Fruit fly (Drosophila melanogaster) whole organism, prepupa: ENCODE data around the gene CG8219.

Experiments
- CG10631 ChIP-seq: fragments of 200-800 bp; sonication (Bioruptor generic); optimal IDR thresholded peaks from 2 replicates; lab custom pipeline; 2016; ENCODE audit warnings: missing biosample characterization, missing genetic modification characterization
- CG10669 ChIP-seq: fragments of 200-800 bp; sonication (Bioruptor generic); optimal IDR thresholded peaks from 3 replicates; lab custom pipeline; 2018; ENCODE audit warnings: missing biosample characterization, mild to moderate bottlenecking, missing genetic modification characterization, moderate library complexity
- CG11294 ChIP-seq: fragments of 200-800 bp; sonication (Bioruptor generic); IDR thresholded peaks from 2 replicates; pipeline ENCODE4 v1.3.6; 2022; ENCODE audit warnings: missing biosample characterization, missing genetic modification characterization
- CG11902 ChIP-seq: fragments of 200-800 bp; sonication (Bioruptor generic); optimal IDR thresholded peaks from 3 replicates; lab custom pipeline; 2016; ENCODE audit warnings: missing biosample characterization, missing genetic modification characterization
- CG15336 ChIP-seq: fragments of 200-800 bp; sonication (Bioruptor generic); IDR thresholded peaks from 2 replicates; pipeline ENCODE4 v1.3.6; 2022; ENCODE audit warnings: missing biosample characterization, missing genetic modification characterization
- CG16779 ChIP-seq: fragments of 200-800 bp; sonication (Bioruptor generic); optimal IDR thresholded peaks from 3 replicates; lab custom pipeline; 2017; ENCODE audit warnings: missing biosample characterization, mild to moderate bottlenecking, missing genetic modification characterization
- CG31627 ChIP-seq: fragments of 200-800 bp; sonication (Bioruptor generic); optimal IDR thresholded peaks from 3 replicates; lab custom pipeline; 2016; ENCODE audit warnings: missing biosample characterization, missing genetic modification characterization
- CG34406 ChIP-seq: fragments of 200-800 bp; sonication (Bioruptor generic); optimal IDR thresholded peaks from 3 replicates; lab custom pipeline; 2016; ENCODE audit warnings: missing biosample characterization, missing genetic modification characterization
- CG3919 ChIP-seq: fragments of 200-800 bp; sonication (Bioruptor generic); optimal IDR thresholded peaks from 3 replicates; lab custom pipeline; 2016; ENCODE audit warnings: missing biosample characterization, missing genetic modification characterization
- CG4318 ChIP-seq: fragments of 200-800 bp; sonication (Bioruptor generic); optimal IDR thresholded peaks from 3 replicates; lab custom pipeline; 2017; ENCODE audit warnings: missing biosample characterization, mild to moderate bottlenecking, missing genetic modification characterization
- CG6163 ChIP-seq: fragments of 200-800 bp; sonication (Bioruptor generic); IDR thresholded peaks from 3 replicates; pipeline ENCODE4 v1.3.6; 2022; ENCODE audit warnings: missing biosample characterization, missing genetic modification characterization
- CG6276 ChIP-seq: fragments of 200-800 bp; sonication (Bioruptor generic); optimal IDR thresholded peaks from 2 replicates; lab custom pipeline; 2017; ENCODE audit warnings: missing biosample characterization, mild to moderate bottlenecking, missing genetic modification characterization
- CG6792 ChIP-seq: fragments of 200-800 bp; sonication (Bioruptor generic); optimal IDR thresholded peaks from 3 replicates; lab custom pipeline; 2016; ENCODE audit warnings: missing biosample characterization, missing genetic modification characterization
- CG6808 ChIP-seq: fragments of 200-800 bp; sonication (Bioruptor generic); optimal IDR thresholded peaks from 3 replicates; lab custom pipeline; 2017; ENCODE audit warnings: missing biosample characterization, missing genetic modification characterization, mild to moderate bottlenecking, moderate library complexity, missing genetic modification reagents
- CG6854 ChIP-seq: fragments of 200-800 bp; sonication (Bioruptor generic); optimal IDR thresholded peaks from 2 replicates; lab custom pipeline; 2017; ENCODE audit warnings: missing biosample characterization, mild to moderate bottlenecking, missing genetic modification characterization
- CG8632 ChIP-seq: fragments of 200-800 bp; sonication (Bioruptor generic); optimal IDR thresholded peaks from 3 replicates; lab custom pipeline; 2016; ENCODE audit warnings: missing biosample characterization, missing genetic modification characterization
- CG9139 ChIP-seq: fragments of 200-800 bp; sonication (Bioruptor generic); optimal IDR thresholded peaks from 3 replicates; lab custom pipeline; 2017; ENCODE audit warnings: missing biosample characterization, mild to moderate bottlenecking, missing genetic modification characterization
- Eip75B ChIP-seq: fragments of 200-800 bp; sonication (Bioruptor generic); optimal IDR thresholded peaks from 3 replicates; lab custom pipeline; 2016; ENCODE audit warnings: missing biosample characterization, missing genetic modification characterization
- Eip78C ChIP-seq: fragments of 200-800 bp; sonication (Bioruptor generic); peaks from one replicate; lab custom pipeline; 2016; ENCODE audit warnings: missing biosample characterization, missing genetic modification characterization
- Eip93F ChIP-seq: fragments of 200-800 bp; sonication (Bioruptor generic); optimal IDR thresholded peaks from 2 replicates; lab custom pipeline; 2016; ENCODE audit warnings: missing biosample characterization, mild to moderate bottlenecking, missing genetic modification characterization
- Ets21C ChIP-seq: fragments of 200-800 bp; sonication (Bioruptor generic); optimal IDR thresholded peaks from 3 replicates; lab custom pipeline; 2016; ENCODE audit warnings: missing biosample characterization, missing genetic modification characterization
- Gug ChIP-seq: fragments of 200-800 bp; sonication (Bioruptor generic); IDR thresholded peaks from 2 replicates; pipeline ENCODE4 v1.3.6; 2022; ENCODE audit warnings: missing biosample characterization, missing genetic modification characterization
- Hr38 ChIP-seq: sonication (Bioruptor generic); optimal IDR thresholded peaks from 2 replicates; lab custom pipeline; 2016; ENCODE audit warnings: missing biosample characterization, missing genetic modification characterization
- OdsH ChIP-seq: fragments of 200-800 bp; sonication (Bioruptor generic); optimal IDR thresholded peaks from 3 replicates; lab custom pipeline; 2016; ENCODE audit warnings: missing biosample characterization, missing genetic modification characterization
- Smox ChIP-seq: fragments of 200-800 bp; sonication (Bioruptor generic); optimal IDR thresholded peaks from 3 replicates; lab custom pipeline; 2016; ENCODE audit warnings: missing biosample characterization, missing genetic modification characterization
- Sox102F ChIP-seq: fragments of 200-800 bp; sonication (Bioruptor generic); optimal IDR thresholded peaks from 2 replicates; lab custom pipeline; 2016; ENCODE audit warnings: missing biosample characterization, mild to moderate bottlenecking, missing genetic modification characterization
- Sox15 ChIP-seq: fragments of 200-800 bp; sonication (Bioruptor generic); optimal IDR thresholded peaks from 3 replicates; lab custom pipeline; 2016; ENCODE audit warnings: missing biosample characterization, missing genetic modification characterization
- achi ChIP-seq: fragments of 200-800 bp; sonication (Bioruptor generic); optimal IDR thresholded peaks from 3 replicates; lab custom pipeline; 2016; ENCODE audit warnings: missing biosample characterization, missing genetic modification characterization
- acj6 ChIP-seq: fragments of 200-800 bp; sonication (Bioruptor generic); optimal IDR thresholded peaks from 3 replicates; lab custom pipeline; 2016; ENCODE audit warnings: missing biosample characterization, missing genetic modification characterization
- cyc ChIP-seq: fragments of 200-800 bp; sonication (Bioruptor generic); optimal IDR thresholded peaks from 3 replicates; lab custom pipeline; 2016; ENCODE audit warnings: missing biosample characterization, missing genetic modification characterization
- dac ChIP-seq: fragments of 200-800 bp; sonication (Bioruptor generic); optimal IDR thresholded peaks from 2 replicates; lab custom pipeline; 2017; ENCODE audit warnings: missing biosample characterization, mild to moderate bottlenecking, missing genetic modification characterization
- dsx ChIP-seq: fragments of 200-800 bp; optimal IDR thresholded peaks from 3 replicates; lab custom pipeline; 2019; ENCODE audit warnings: missing biosample characterization, mild to moderate bottlenecking, missing genetic modification characterization, moderate library complexity; ENCODE audit not compliant: poor library complexity, severe bottlenecking
- fd59A ChIP-seq: fragments of 200-800 bp; sonication (Bioruptor generic); optimal IDR thresholded peaks from 2 replicates; lab custom pipeline; 2017; ENCODE audit warnings: missing biosample characterization, mild to moderate bottlenecking, missing genetic modification characterization, missing genetic modification reagents
- fd85E ChIP-seq: fragments of 200-800 bp; sonication (Bioruptor generic); optimal IDR thresholded peaks from 3 replicates; lab custom pipeline; 2016; ENCODE audit warnings: missing biosample characterization, missing genetic modification characterization
- lz ChIP-seq: fragments of 200-800 bp; sonication (Bioruptor generic); optimal IDR thresholded peaks from 3 replicates; lab custom pipeline; 2016; ENCODE audit warnings: missing biosample characterization, missing genetic modification characterization
- net ChIP-seq: fragments of 200-800 bp; sonication (Bioruptor generic); optimal IDR thresholded peaks from 3 replicates; lab custom pipeline; 2016; ENCODE audit warnings: missing biosample characterization, missing genetic modification characterization
- pdm3 ChIP-seq: fragments of 200-800 bp; sonication (Bioruptor generic); optimal IDR thresholded peaks from 3 replicates; lab custom pipeline; 2016; ENCODE audit warnings: missing biosample characterization, missing genetic modification characterization
- salr ChIP-seq, 2 experiments: fragments of 200-800 bp; sonication (Bioruptor generic); optimal IDR thresholded peaks; 3 replicates each; lab custom pipeline; 2016 to 2018; ENCODE audit warnings: missing biosample characterization in 2 of 2, missing genetic modification characterization in 2 of 2, mild to moderate bottlenecking in 1 of 2
- spab ChIP-seq: fragments of 200-800 bp; sonication (Bioruptor generic); optimal IDR thresholded peaks from 2 replicates; lab custom pipeline; 2017; ENCODE audit warnings: missing biosample characterization, mild to moderate bottlenecking, missing genetic modification characterization, missing genetic modification reagents
- ss ChIP-seq, 2 experiments: fragments of 200-800 bp; sonication (Bioruptor generic); optimal IDR thresholded peaks; 2 replicates in 1 of 2; 3 replicates in 1 of 2; lab custom pipeline; 2017 to 2018; ENCODE audit warnings: mild to moderate bottlenecking in 2 of 2, missing biosample characterization in 2 of 2, missing genetic modification characterization in 2 of 2, moderate library complexity in 1 of 2
- svp ChIP-seq: fragments of 200-800 bp; sonication (Bioruptor generic); peaks from one replicate; lab custom pipeline; 2016; ENCODE audit warnings: missing biosample characterization, missing genetic modification characterization
- topi ChIP-seq: fragments of 200-800 bp; sonication (Bioruptor generic); optimal IDR thresholded peaks from 3 replicates; lab custom pipeline; 2016; ENCODE audit warnings: missing biosample characterization, missing genetic modification characterization
- vri ChIP-seq: fragments of 200-800 bp; sonication (Bioruptor generic); optimal IDR thresholded peaks from 3 replicates; lab custom pipeline; 2016; ENCODE audit warnings: missing biosample characterization, mild to moderate bottlenecking, missing genetic modification characterization

CG8219 gene

dm6 chr3L:6188995-6189927 lies 11.0 kb upstream of the CG8219 start, which contains the start of the genes D19A and CG7386 (continued):
- no peak for TF ChIP-seq dac
- no peak for TF ChIP-seq fd85E (GFP tag; lab: Kevin White, UChicago)
- no peak for TF ChIP-seq spab (GFP tag; lab: Kevin White, UChicago)
- peak; percentile 46 for TF ChIP-seq Ets21C (GFP tag; lab: Kevin White, UChicago)
- TF ChIP-seq CG6163 (GFP tag; lab: Robert Waterston, UW): peak; percentile 66
- TF ChIP-seq Hr38 (GFP tag; lab: Kevin White, UChicago): no peak
- peak; percentile 42 for TF ChIP-seq Gug (GFP tag; lab: Robert Waterston, UW)
- no peak for TF ChIP-seq net (GFP tag; lab: Kevin White, UChicago)
- peak; percentile 56 for TF ChIP-seq lz (GFP tag; lab: Kevin White, UChicago)
- no peak for TF ChIP-seq CG11294 (GFP tag; lab: Robert Waterston, UW)
- peak; percentile 89 for TF ChIP-seq svp (GFP tag; lab: Kevin White, UChicago)
- TF ChIP-seq Smox: no peak
- TF ChIP-seq CG10631: peak; percentile 58
- no peak for TF ChIP-seq CG6854 (GFP tag; lab: Kevin White, UChicago)
- TF ChIP-seq CG10669 (GFP tag; lab: Kevin White, UChicago): no peak
- TF ChIP-seq CG9139 (GFP tag; lab: Kevin White, UChicago): no peak
- TF ChIP-seq Eip75B (GFP tag; lab: Kevin White, UChicago): no peak
- peak; percentile 56 for TF ChIP-seq achi (GFP tag; lab: Kevin White, UChicago)
- peak; percentile 17 to 35 for TF ChIP-seq ss (GFP tag; optimal IDR thresholded peaks at IDR 0.05; lab: Kevin White, UChicago)
- TF ChIP-seq, all 60 proteins: peak for 39

- TF ChIP-seq salr (GFP tag; optimal IDR thresholded peaks at IDR 0.05; lab: Kevin White, UChicago): no peak
- TF ChIP-seq Eip78C: no peak
- TF ChIP-seq CG11902: peak; percentile 81
- TF ChIP-seq CG34406 (GFP tag; lab: Kevin White, UChicago): no peak
- no peak for TF ChIP-seq Eip75B (GFP tag; lab: Kevin White, UChicago)
- TF ChIP-seq svp (GFP tag; lab: Kevin White, UChicago): no peak
- TF ChIP-seq CG6792: peak; percentile 75
- peak; percentile 73 for TF ChIP-seq CG10669 (GFP tag; lab: Kevin White, UChicago)
- no peak for TF ChIP-seq ss (GFP tag; optimal IDR thresholded peaks at IDR 0.05; lab: Kevin White, UChicago)
- no peak for TF ChIP-seq CG9139 (GFP tag; lab: Kevin White, UChicago)
- TF ChIP-seq fd85E (GFP tag; lab: Kevin White, UChicago): peak; percentile 25
- no peak for TF ChIP-seq Sox102F (GFP tag; lab: Kevin White, UChicago)
- peak; percentile 74 for TF ChIP-seq topi (GFP tag; lab: Kevin White, UChicago)
- no peak for TF ChIP-seq CG3919 (GFP tag; lab: Kevin White, UChicago)
- TF ChIP-seq Gug (GFP tag; lab: Robert Waterston, UW): no peak; the same call in 1 of the 2 replicates
- TF ChIP-seq lz (GFP tag; lab: Kevin White, UChicago): peak; percentile 86
- peak; percentile 35 for TF ChIP-seq dac
- peak; percentile 90 for TF ChIP-seq Sox15
- TF ChIP-seq vri (GFP tag; lab: Kevin White, UChicago): no peak
- peak; percentile 86 for TF ChIP-seq OdsH (GFP tag; lab: Kevin White, UChicago)
- no peak for TF ChIP-seq CG16779 (tag; lab: Kevin White, UChicago)
- TF ChIP-seq CG4318: no peak
- TF ChIP-seq dsx (GFP tag; lab: Kevin White, UChicago): no peak
- peak; percentile 71; the same call in 1 of the 2 replicates for TF ChIP-seq CG11294 (GFP tag; lab: Robert Waterston, UW)
- TF ChIP-seq achi (GFP tag; lab: Kevin White, UChicago): no peak
- TF ChIP-seq fd59A (GFP tag; lab: Kevin White, UChicago): peak; percentile 52
- TF ChIP-seq Smox: no peak
- no peak for TF ChIP-seq CG6163 (GFP tag; lab: Robert Waterston, UW)
- TF ChIP-seq CG8632 (GFP tag; lab: Kevin White, UChicago): peak; percentile 70
- peak; percentile 79 for TF ChIP-seq cyc (GFP tag; lab: Kevin White, UChicago)
- TF ChIP-seq acj6 (GFP tag; lab: Kevin White, UChicago): peak; percentile 83
- TF ChIP-seq spab (GFP tag; lab: Kevin White, UChicago): no peak
- TF ChIP-seq Eip93F (GFP tag; lab: Kevin White, UChicago): peak; percentile 23
- TF ChIP-seq CG10631: peak; percentile 87
- TF ChIP-seq CG31627 (GFP tag; lab: Kevin White, UChicago): peak; percentile 90
- no peak for TF ChIP-seq pdm3 (GFP tag; lab: Kevin White, UChicago)
- no peak for TF ChIP-seq CG6808 (GFP tag; lab: Kevin White, UChicago)
- TF ChIP-seq CG6276 (GFP tag; lab: Kevin White, UChicago): no peak
- peak; percentile 59 for TF ChIP-seq CG15336
- no peak for TF ChIP-seq net (GFP tag; lab: Kevin White, UChicago)
Observed at dm6 chr3L:6192822-6193555, 7.3 kb upstream of the CG8219 start, which contains the start of the genes Sf3b6 and Tnpo. TSS of gene Sf3b6 (minus strand) at chr3L:6193179. TSS of gene Tnpo (plus strand) at chr3L:6193480.
